Fruit fly (Drosophila melanogaster) whole organism, embryonic: ENCODE results near the gene tomb.

Experiments
- CG10147 ChIP-seq: fragments of 200-800 bp; sonication (Bioruptor generic); optimal IDR thresholded peaks from 2 replicates; lab custom pipeline; 2019; ENCODE audit warnings: missing biosample characterization, mild to moderate bottlenecking, missing genetic modification characterization, moderate library complexity
- CG10366 ChIP-seq: fragments of 200-800 bp; sonication (Bioruptor generic); IDR thresholded peaks from 2 replicates; pipeline ENCODE4 v1.3.6; 2022; ENCODE audit warnings: missing biosample characterization, missing genetic modification characterization
- CG10462 ChIP-seq: fragments of 200-800 bp; sonication (Bioruptor generic); optimal IDR thresholded peaks from 2 replicates; lab custom pipeline; 2016; ENCODE audit warnings: missing biosample characterization, missing genetic modification characterization
- CG11560 ChIP-seq: fragments of 200-800 bp; sonication (Bioruptor generic); IDR thresholded peaks from 3 replicates; pipeline ENCODE4 v1.3.6; 2022; ENCODE audit warnings: missing biosample characterization, missing genetic modification characterization
- CG14860 ChIP-seq: fragments of 200-800 bp; sonication (Bioruptor generic); IDR thresholded peaks from 3 replicates; pipeline ENCODE4 v1.3.6; 2022; ENCODE audit warnings: missing biosample characterization, missing genetic modification characterization; ENCODE audit not compliant: partially characterized antibody
- CG1529 ChIP-seq: fragments of 200-800 bp; sonication (Bioruptor generic); optimal IDR thresholded peaks from 3 replicates; lab custom pipeline; 2018; ENCODE audit warnings: missing biosample characterization, missing genetic modification characterization
- CG15696 ChIP-seq: fragments of 200-800 bp; sonication (Bioruptor generic); optimal IDR thresholded peaks from 2 replicates; lab custom pipeline; 2019; ENCODE audit warnings: missing biosample characterization, mild to moderate bottlenecking, missing genetic modification characterization, moderate library complexity
- CG16813 ChIP-seq: fragments of 200-800 bp; sonication (Bioruptor generic); IDR thresholded peaks from 3 replicates; pipeline ENCODE4 v1.3.6; 2022; ENCODE audit warnings: missing biosample characterization, missing genetic modification characterization; ENCODE audit not compliant: partially characterized antibody
- CG2199 ChIP-seq: fragments of 200-800 bp; sonication (Bioruptor generic); IDR thresholded peaks from 3 replicates; pipeline ENCODE4 v1.3.6; 2022; ENCODE audit warnings: missing biosample characterization, missing genetic modification characterization
- CG31224 ChIP-seq: fragments of 200-800 bp; sonication (Bioruptor generic); IDR thresholded peaks from 2 replicates; pipeline ENCODE4 v1.3.6; 2022; ENCODE audit warnings: missing biosample characterization, missing genetic modification characterization
- CG31365 ChIP-seq: fragments of 200-800 bp; sonication (Bioruptor generic); optimal IDR thresholded peaks from 2 replicates; lab custom pipeline; 2018; ENCODE audit warnings: missing biosample characterization, mild to moderate bottlenecking, missing genetic modification characterization
- CG3163 ChIP-seq: fragments of 200-800 bp; sonication (Bioruptor generic); optimal IDR thresholded peaks from 3 replicates; lab custom pipeline; 2016; ENCODE audit warnings: missing biosample characterization, missing genetic modification characterization
- CG33213 ChIP-seq: fragments of 200-800 bp; sonication (Bioruptor generic); optimal IDR thresholded peaks from 3 replicates; lab custom pipeline; 2016; ENCODE audit warnings: missing biosample characterization, missing genetic modification characterization
- CG34422 ChIP-seq: fragments of 200-800 bp; sonication (Bioruptor generic); IDR thresholded peaks from 3 replicates; pipeline ENCODE4 v1.3.6; 2022; ENCODE audit warnings: missing biosample characterization, missing genetic modification characterization
- CG4424 ChIP-seq: fragments of 200-800 bp; sonication (Bioruptor generic); optimal IDR thresholded peaks from 3 replicates; lab custom pipeline; 2016; ENCODE audit warnings: missing biosample characterization, missing genetic modification characterization
- CG4820 ChIP-seq: fragments of 200-800 bp; sonication (Bioruptor generic); optimal IDR thresholded peaks from 3 replicates; lab custom pipeline; 2016; ENCODE audit warnings: missing biosample characterization, missing genetic modification characterization
- CG6272 ChIP-seq: fragments of 200-800 bp; sonication (Bioruptor generic); IDR thresholded peaks from 2 replicates; pipeline ENCODE4 v1.3.6; 2022; ENCODE audit warnings: missing biosample characterization, missing genetic modification characterization
- CG6854 ChIP-seq: fragments of 200-800 bp; sonication (Bioruptor generic); optimal IDR thresholded peaks from 3 replicates; lab custom pipeline; 2017; ENCODE audit warnings: missing biosample characterization, mild to moderate bottlenecking, missing genetic modification characterization
- CG7556 ChIP-seq: fragments of 200-800 bp; sonication (Bioruptor generic); optimal IDR thresholded peaks from 2 replicates; lab custom pipeline; 2017; ENCODE audit warnings: missing biosample characterization, mild to moderate bottlenecking, missing genetic modification characterization
- CG7786 ChIP-seq: fragments of 200-800 bp; sonication (Bioruptor generic); optimal IDR thresholded peaks from 2 replicates; lab custom pipeline; 2016; ENCODE audit warnings: missing biosample characterization, missing genetic modification characterization
- CG8281 ChIP-seq: fragments of 200-800 bp; sonication (Bioruptor generic); optimal IDR thresholded peaks from 2 replicates; lab custom pipeline; 2018; ENCODE audit warnings: missing biosample characterization, mild to moderate bottlenecking, missing genetic modification characterization, moderate library complexity
- CG8765 ChIP-seq: fragments of 200-800 bp; sonication (Bioruptor generic); IDR thresholded peaks from 2 replicates; pipeline ENCODE4 v1.3.6; 2022; ENCODE audit warnings: missing biosample characterization, missing genetic modification characterization
- CG9876 ChIP-seq: fragments of 200-800 bp; sonication (Bioruptor generic); optimal IDR thresholded peaks from 2 replicates; lab custom pipeline; 2016; ENCODE audit warnings: missing biosample characterization, missing genetic modification characterization
- CkIIα-i1 ChIP-seq: fragments of 200-800 bp; sonication (Bioruptor generic); IDR thresholded peaks from 2 replicates; pipeline ENCODE4 v1.3.6; 2022; ENCODE audit warnings: missing biosample characterization, missing genetic modification characterization
- CoRest ChIP-seq: fragments of 200-800 bp; sonication (Bioruptor generic); optimal IDR thresholded peaks from 3 replicates; lab custom pipeline; 2018; ENCODE audit warnings: missing biosample characterization, mild to moderate bottlenecking, missing genetic modification characterization, moderate library complexity
- Dref ChIP-seq: fragments of 200-800 bp; sonication (Bioruptor generic); IDR thresholded peaks from 2 replicates; pipeline ENCODE4 v1.3.6; 2022; ENCODE audit warnings: missing biosample characterization, missing genetic modification characterization
- Drgx ChIP-seq: fragments of 200-800 bp; sonication (Bioruptor generic); IDR thresholded peaks from 2 replicates; pipeline ENCODE4 v1.3.6; 2022; ENCODE audit warnings: missing biosample characterization, missing genetic modification characterization
- MTF-1 ChIP-seq: fragments of 200-800 bp; sonication (Bioruptor generic); optimal IDR thresholded peaks from 2 replicates; lab custom pipeline; 2018; ENCODE audit warnings: missing biosample characterization, mild to moderate bottlenecking, missing genetic modification characterization, borderline replicate concordance
- Mes4 ChIP-seq: fragments of 200-800 bp; sonication (Bioruptor generic); optimal IDR thresholded peaks from 2 replicates; lab custom pipeline; 2016; ENCODE audit warnings: missing biosample characterization, missing genetic modification characterization
- NFAT ChIP-seq: fragments of 200-800 bp; sonication (Bioruptor generic); IDR thresholded peaks from 2 replicates; pipeline ENCODE4 v1.3.6; 2022; ENCODE audit warnings: missing biosample characterization, missing genetic modification characterization
- Ssrp ChIP-seq: fragments of 200-800 bp; sonication (Bioruptor generic); optimal IDR thresholded peaks from 2 replicates; lab custom pipeline; 2018; ENCODE audit warnings: missing biosample characterization, mild to moderate bottlenecking, missing genetic modification characterization, moderate library complexity
- bcd ChIP-seq: fragments of 200-800 bp; sonication (Bioruptor generic); optimal IDR thresholded peaks from 2 replicates; lab custom pipeline; 2017; ENCODE audit warnings: missing biosample characterization, mild to moderate bottlenecking, missing genetic modification characterization
- br ChIP-seq: fragments of >200 bp; optimal IDR thresholded peaks from 2 replicates; lab custom pipeline; 2017
- caup ChIP-seq: fragments of 200-800 bp; sonication (Bioruptor generic); optimal IDR thresholded peaks from 3 replicates; lab custom pipeline; 2017; ENCODE audit warnings: missing biosample characterization, mild to moderate bottlenecking, missing genetic modification characterization, moderate library complexity; ENCODE audit not compliant: severe bottlenecking
- chm ChIP-seq: fragments of 200-800 bp; sonication (Bioruptor generic); IDR thresholded peaks from 2 replicates; pipeline ENCODE4 v1.3.6; 2022; ENCODE audit warnings: missing biosample characterization, missing genetic modification characterization
- chn ChIP-seq: fragments of 200-800 bp; sonication (Bioruptor generic); optimal IDR thresholded peaks from 2 replicates; lab custom pipeline; 2016; ENCODE audit warnings: missing biosample characterization, missing genetic modification characterization
- corto ChIP-seq: fragments of 200-800 bp; sonication (Bioruptor generic); optimal IDR thresholded peaks from 2 replicates; lab custom pipeline; 2016; ENCODE audit warnings: missing biosample characterization, mild to moderate bottlenecking, missing genetic modification characterization, moderate library complexity
- ems ChIP-seq: fragments of 200-800 bp; sonication (Bioruptor generic); optimal IDR thresholded peaks from 3 replicates; lab custom pipeline; 2016; ENCODE audit warnings: missing biosample characterization, missing genetic modification characterization
- esg ChIP-seq: fragments of 200-800 bp; sonication (Bioruptor generic); conservative IDR thresholded peaks from 2 replicates; pipeline ENCODE4 v1.3.6; 2022; ENCODE audit warnings: missing biosample characterization, missing genetic modification characterization
- fru ChIP-seq: fragments of >200 bp; optimal IDR thresholded peaks from 2 replicates; lab custom pipeline; 2017
- gcm ChIP-seq: fragments of 200-800 bp; sonication (Bioruptor generic); optimal IDR thresholded peaks from 2 replicates; lab custom pipeline; 2019; ENCODE audit warnings: missing biosample characterization, mild to moderate bottlenecking, missing genetic modification characterization, moderate library complexity
- gro ChIP-seq: fragments of 200-800 bp; sonication (Bioruptor generic); optimal IDR thresholded peaks from 2 replicates; lab custom pipeline; 2016; ENCODE audit warnings: missing biosample characterization, missing genetic modification characterization
- gsb ChIP-seq: fragments of 200-800 bp; sonication (Bioruptor generic); IDR thresholded peaks from 2 replicates; pipeline ENCODE4 v1.3.6; 2022; ENCODE audit warnings: missing biosample characterization, missing genetic modification characterization
- jing ChIP-seq: fragments of 200-800 bp; sonication (Bioruptor generic); optimal IDR thresholded peaks from 2 replicates; lab custom pipeline; 2018; ENCODE audit warnings: missing biosample characterization, mild to moderate bottlenecking, missing genetic modification characterization
- sens ChIP-seq: fragments of 200-800 bp; sonication (Bioruptor generic); peaks from one replicate; lab custom pipeline; 2016; ENCODE audit warnings: missing biosample characterization, missing genetic modification characterization
- sr ChIP-seq: fragments of 200-800 bp; sonication (Bioruptor generic); IDR thresholded peaks from 3 replicates; pipeline ENCODE4 v1.3.6; 2022; ENCODE audit warnings: missing biosample characterization, missing genetic modification characterization
- tll ChIP-seq, 2 experiments: fragments of 200-800 bp in 1 of 2; fragments of >200 bp in 1 of 2; sonication (Bioruptor generic) in 1 of 2; optimal IDR thresholded peaks; 2 replicates each; lab custom pipeline; 2017 to 2019; ENCODE audit warnings: missing biosample characterization in 2 of 2, missing genetic modification characterization in 2 of 2, mild to moderate bottlenecking in 1 of 2, moderate library complexity in 1 of 2
- wdn ChIP-seq: fragments of 200-800 bp; sonication (Bioruptor generic); IDR thresholded peaks from 2 replicates; pipeline ENCODE4 v1.3.6; 2022; ENCODE audit warnings: missing biosample characterization, missing genetic modification characterization
- wek ChIP-seq: fragments of 200-800 bp; sonication (Bioruptor generic); optimal IDR thresholded peaks from 3 replicates; lab custom pipeline; 2018; ENCODE audit warnings: missing biosample characterization, mild to moderate bottlenecking, missing genetic modification characterization, moderate library complexity
- zen ChIP-seq: fragments of 200-800 bp; sonication (Bioruptor generic); optimal IDR thresholded peaks from 3 replicates; lab custom pipeline; 2018; ENCODE audit warnings: missing biosample characterization, mild to moderate bottlenecking, missing genetic modification characterization, moderate library complexity
- zfh1 ChIP-seq: fragments of 200-800 bp; sonication (Bioruptor generic); IDR thresholded peaks from 3 replicates; pipeline ENCODE4 v1.3.6; 2022; ENCODE audit warnings: missing biosample characterization, missing genetic modification characterization

Gene tomb

DNA sequence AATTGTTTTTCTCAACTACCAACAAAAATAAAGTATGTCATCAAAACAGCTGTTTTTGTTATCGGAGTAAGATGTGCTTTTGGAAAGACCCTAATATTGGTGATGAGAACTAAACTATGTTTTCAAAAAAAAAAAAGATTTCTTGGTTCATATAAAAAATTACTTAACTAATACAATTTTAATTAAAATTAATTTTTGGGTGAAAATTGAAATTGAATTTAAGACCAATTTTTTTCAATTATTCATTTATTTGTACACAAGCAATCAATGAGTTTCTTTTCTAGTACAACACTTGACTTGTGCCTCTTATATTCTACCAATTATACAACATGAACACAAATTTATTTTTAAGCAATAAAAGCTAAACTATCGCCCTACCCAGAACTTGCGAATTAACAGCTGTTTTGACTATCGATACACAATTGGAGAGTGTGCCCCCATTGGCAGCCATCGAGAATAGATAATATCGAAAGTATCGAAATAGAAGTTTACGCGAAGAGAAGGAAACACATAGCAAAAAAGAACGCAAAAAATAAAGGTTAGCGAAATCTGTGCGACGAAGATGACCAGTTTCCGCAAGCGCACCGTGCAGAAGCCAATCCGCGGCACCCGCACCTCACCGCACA lies 12.6 kb downstream of the tomb start, which contains the start of the genes Vps52 and Elp4 (continued):
- TF ChIP-seq Mes4 (GFP tag; lab: Kevin White, UChicago) = peak; percentile 17
- TF ChIP-seq CG2199 (GFP tag; lab: Robert Waterston, UW) = no peak
- no peak for TF ChIP-seq tll (GFP tag; optimal IDR thresholded peaks at IDR 0.05; lab: Kevin White, UChicago)
- peak; percentile 8 for TF ChIP-seq CG10462 (GFP tag; lab: Kevin White, UChicago)
- TF ChIP-seq CG15696 (tag; lab: Kevin White, UChicago) = peak; percentile 70
- no peak for TF ChIP-seq corto (GFP tag; lab: Kevin White, UChicago)
- TF ChIP-seq CG4820 (GFP tag; lab: Kevin White, UChicago) = peak; percentile 54
- peak; percentile 71 for TF ChIP-seq bcd (GFP tag; lab: Kevin White, UChicago)
- TF ChIP-seq CG4424 (GFP tag; lab: Kevin White, UChicago) = peak; percentile 77
- no peak for TF ChIP-seq caup
- peak; percentile 72; the same call in 2 of the 3 replicates for TF ChIP-seq CG14860 (GFP tag; lab: Robert Waterston, UW)
- peak; percentile 57 for TF ChIP-seq CG10366
- TF ChIP-seq CG11560 (tag; lab: Robert Waterston, UW) = 0 out of 3 replicates have a peak, but pooled peaks have one; percentile 30
- TF ChIP-seq gsb = no peak
- peak; percentile 73 for TF ChIP-seq CG16813
- TF ChIP-seq CG33213 (GFP tag; lab: Kevin White, UChicago) = peak; percentile 16
- TF ChIP-seq CG6272 (GFP tag; lab: Robert Waterston, UW) = 0 out of 2 replicates have a peak, but pooled peaks have one; percentile 20
- peak; percentile 63 for TF ChIP-seq NFAT (GFP tag; lab: Robert Waterston, UW)
- TF ChIP-seq ems (GFP tag; lab: Kevin White, UChicago) = peak; percentile 16
- peak; percentile 32 for TF ChIP-seq CG9876
- TF ChIP-seq CG8281 (tag; lab: Kevin White, UChicago) = no peak
- no peak for TF ChIP-seq CG8765 (GFP tag; lab: Robert Waterston, UW)
- TF ChIP-seq fru (lab: Kevin White, UChicago) = no peak
- TF ChIP-seq Ssrp (tag; lab: Kevin White, UChicago) = peak; percentile 81
- TF ChIP-seq Dref = peak; percentile 83
- TF ChIP-seq CG6854 (GFP tag; lab: Kevin White, UChicago) = no peak
- peak; percentile 63 for TF ChIP-seq wdn (GFP tag; lab: Robert Waterston, UW)
- TF ChIP-seq br = no peak
- TF ChIP-seq CkIIα-i1 (GFP tag; lab: Robert Waterston, UW) = no peak
- peak; percentile 40 for TF ChIP-seq chn (GFP tag; lab: Kevin White, UChicago)
- peak; percentile 64 for TF ChIP-seq zfh1 (GFP tag; lab: Robert Waterston, UW)
- TF ChIP-seq CG31365 (tag; lab: Kevin White, UChicago) = no peak
- TF ChIP-seq zen = peak; percentile 71
- TF ChIP-seq CG3163 = no peak
- TF ChIP-seq MTF-1 (GFP tag; lab: Kevin White, UChicago) = no peak
- TF ChIP-seq sens (GFP tag; lab: Kevin White, UChicago) = peak; percentile 93
- TF ChIP-seq CoRest (tag; lab: Kevin White, UChicago) = peak; percentile 92
- TF ChIP-seq CG10147 (GFP tag; lab: Kevin White, UChicago) = peak; percentile 83
- peak; percentile 69 for TF ChIP-seq wek (GFP tag; lab: Kevin White, UChicago)
- TF ChIP-seq esg (GFP tag; lab: Robert Waterston, UW) = peak; percentile 69
- TF ChIP-seq CG31224 (GFP tag; lab: Robert Waterston, UW) = peak; percentile 56; the same call in 1 of the 2 replicates
- TF ChIP-seq CG1529 (GFP tag; lab: Kevin White, UChicago) = peak; percentile 27
- TF ChIP-seq chm (GFP tag; lab: Robert Waterston, UW) = no peak
- no peak for TF ChIP-seq jing (GFP tag; lab: Kevin White, UChicago)
- peak; percentile 63 for TF ChIP-seq gcm
- TF ChIP-seq CG7786 = peak; percentile 30
- TF ChIP-seq sr (GFP tag; lab: Robert Waterston, UW) = no peak
- peak; percentile 65; the same call in 1 of the 3 replicates for TF ChIP-seq CG34422 (GFP tag; lab: Robert Waterston, UW)
- peak; percentile 56 for TF ChIP-seq gro (GFP tag; lab: Kevin White, UChicago)
- peak; percentile 81 for TF ChIP-seq CG7556
- TF ChIP-seq Drgx = peak; percentile 57; the same call in 1 of the 2 replicates
